Worm (Caenorhabditis elegans): ENCODE data around the gene maa-1.
A peak's percentile ranks its signal among the peaks of the same experiment; 100 is the strongest.

maa-1 gene

ce11 chrIII:11866127-11866526 lies 43.8 kb upstream of the maa-1 start:
- TF ChIP-seq lin-39 (tag; optimal IDR thresholded peaks at IDR 0.05) = no peak
- TF ChIP-seq nhr-20 (tag; optimal IDR thresholded peaks at IDR 0.05) = no peak
- TF ChIP-seq lin-14 (GFP tag; optimal IDR thresholded peaks at IDR 0.05) = no peak
- TF ChIP-seq fkh-4 (tag; optimal IDR thresholded peaks at IDR 0.05; ENCODE audit: borderline replicate concordance) = no peak
- no peak for TF ChIP-seq unc-62 (GFP tag; optimal IDR thresholded peaks at IDR 0.05)
- TF ChIP-seq mef-2 (tag; optimal IDR thresholded peaks at IDR 0.05) = no peak

ce11 chrIII:11862149-11862548 lies 39.8 kb upstream of the maa-1 start, which contains the start of gene Y56A3A.2:
Gene Y56A3A.2 (minus strand): TSS chrIII:11862249.
- TF ChIP-seq swsn-7 (tag; optimal IDR thresholded peaks at IDR 0.05) (no peak), lin-14 (GFP tag; optimal IDR thresholded peaks at IDR 0.05) (no peak), unc-130 (tag; optimal IDR thresholded peaks at IDR 0.05) (no peak), Y116A8C.19 (tag; optimal IDR thresholded peaks at IDR 0.05; ENCODE audit: borderline replicate concordance) (no peak), elt-3 (tag; optimal IDR thresholded peaks at IDR 0.05) (no peak), blmp-1 (tag; optimal IDR thresholded peaks at IDR 0.05) (no peak), zip-4 (GFP tag; optimal IDR thresholded peaks at IDR 0.05) (no peak), aha-1 (tag; optimal IDR thresholded peaks at IDR 0.05) (no peak), mef-2 (tag; optimal IDR thresholded peaks at IDR 0.05) (no peak), ets-5 (GFP tag; IDR thresholded peaks at IDR 0.05) (no peak), C16A3.4 (tag; optimal IDR thresholded peaks at IDR 0.05) (no peak)

DNA sequence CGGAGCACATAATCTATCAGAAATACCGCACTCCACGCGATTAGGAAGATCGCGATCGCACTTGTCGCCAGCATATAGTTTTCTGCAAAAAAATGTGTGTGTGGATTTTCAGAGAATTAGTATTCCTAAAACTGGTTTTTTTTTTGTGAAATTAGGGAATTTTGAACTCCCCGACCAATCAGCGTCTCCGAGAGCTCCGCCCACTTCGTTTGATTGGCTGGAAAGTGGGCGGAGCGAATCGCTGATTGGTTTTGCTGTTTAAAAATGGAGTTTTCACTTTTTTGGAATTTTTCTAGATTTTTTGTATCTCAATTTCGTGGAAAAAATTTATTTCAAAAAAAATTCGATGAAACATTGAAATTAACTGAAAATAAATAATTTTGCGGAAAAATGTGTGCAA lies 38.8 kb upstream of the maa-1 start:
- no peak for TF ChIP-seq zip-4 (GFP tag; optimal IDR thresholded peaks at IDR 0.05)
- no peak for TF ChIP-seq efl-1 (optimal IDR thresholded peaks at IDR 0.05)
- peak in 1 of 2 experiments; percentile 68 for TF ChIP-seq efl-1 (GFP tag; optimal IDR thresholded peaks at IDR 0.05 in 1 of 2)

DNA sequence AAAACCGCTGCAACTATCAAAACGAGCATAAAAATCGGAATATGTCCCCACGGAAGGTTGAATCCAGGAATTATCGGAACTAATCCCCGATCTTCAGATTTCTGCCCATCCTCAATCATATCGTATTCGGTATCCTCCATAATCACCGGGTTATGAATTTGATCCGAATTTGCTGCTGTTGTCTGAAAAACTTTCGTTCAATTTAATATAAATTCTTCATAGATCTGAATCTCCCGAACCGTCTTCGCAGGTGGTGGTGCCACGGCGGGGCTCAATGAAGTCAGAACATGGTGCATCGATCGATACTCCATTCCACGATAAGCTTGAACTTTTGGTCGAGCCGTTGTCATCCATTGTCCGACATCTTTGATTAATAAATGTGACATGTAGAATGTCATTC lies 34.5 kb upstream of the maa-1 start:
- TF ChIP-seq fkh-10 (GFP tag; optimal IDR thresholded peaks at IDR 0.05) = no peak
- TF ChIP-seq efl-1 (optimal IDR thresholded peaks at IDR 0.05) = no peak
- TF ChIP-seq efl-1 (GFP tag; optimal IDR thresholded peaks at IDR 0.05 in 1 of 2) = peak in 1 of 2 experiments; percentile 91

DNA sequence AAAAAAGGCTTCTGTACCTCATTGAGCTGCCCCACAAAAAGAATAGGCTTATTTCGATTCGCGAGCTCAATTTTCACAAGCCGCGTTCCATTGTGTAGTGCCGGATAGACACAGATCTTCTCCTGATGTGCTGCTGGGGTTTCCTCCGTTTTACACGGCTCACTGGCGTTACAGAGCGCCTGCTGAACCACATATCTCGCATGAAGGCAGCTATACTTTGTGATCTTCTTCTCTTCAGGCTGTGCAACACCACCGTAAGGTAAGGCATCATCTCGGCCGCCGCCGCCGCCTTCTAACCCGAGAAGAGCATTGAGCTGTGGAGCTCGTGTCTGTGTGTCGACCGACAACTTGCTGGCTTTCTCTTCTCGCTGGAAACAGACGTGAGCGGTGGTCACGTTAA lies 31.2 kb upstream of the maa-1 start:
- no peak for TF ChIP-seq sup-37 (GFP tag; optimal IDR thresholded peaks at IDR 0.05)
- no peak for TF ChIP-seq jun-1 (tag; optimal IDR thresholded peaks at IDR 0.05)
- TF ChIP-seq lin-13 (GFP tag; optimal IDR thresholded peaks at IDR 0.05) = no peak
- TF ChIP-seq nhr-28 (tag; optimal IDR thresholded peaks at IDR 0.05) = no peak
- no peak for TF ChIP-seq nhr-47 (tag; optimal IDR thresholded peaks at IDR 0.05)
- TF ChIP-seq grh-1 (GFP tag; IDR thresholded peaks at IDR 0.05) = no peak
- TF ChIP-seq unc-98 (GFP tag; IDR thresholded peaks at IDR 0.05) = no peak

DNA sequence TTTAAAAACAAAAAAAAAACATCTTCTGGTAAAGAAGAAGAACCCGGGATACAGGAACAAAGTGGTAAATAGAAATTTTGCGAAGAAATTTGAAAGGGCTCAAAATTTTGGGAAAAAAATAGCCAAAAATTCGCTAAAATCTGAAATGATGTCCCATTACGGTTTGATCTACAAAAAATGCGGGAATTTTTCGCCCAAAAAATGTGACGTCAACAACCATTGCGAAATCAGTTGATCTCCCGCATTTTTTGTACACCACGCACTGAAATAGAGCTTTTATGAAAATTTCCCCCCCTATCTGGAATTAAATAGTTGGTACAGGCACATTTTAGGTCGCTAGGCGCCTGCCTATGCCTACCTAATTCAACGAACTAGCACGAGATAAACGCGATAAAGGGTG lies 27.3 kb upstream of the maa-1 start:
- TF ChIP-seq nhr-90 (tag; optimal IDR thresholded peaks at IDR 0.05; ENCODE audit: poor library complexity) (no peak), nhr-237 (tag; optimal IDR thresholded peaks at IDR 0.05) (no peak), ets-5 (GFP tag; IDR thresholded peaks at IDR 0.05) (no peak), F16B12.6 (tag; optimal IDR thresholded peaks at IDR 0.05) (no peak), alr-1 (tag; optimal IDR thresholded peaks at IDR 0.05; ENCODE audit: borderline replicate concordance) (no peak), nhr-85 (tag) (no peak), efl-1 (optimal IDR thresholded peaks at IDR 0.05) (no peak), efl-1 (GFP tag; optimal IDR thresholded peaks at IDR 0.05 in 1 of 2) (no peak), tlp-1 (tag; optimal IDR thresholded peaks at IDR 0.05) (no peak), elt-2 (tag; optimal IDR thresholded peaks at IDR 0.05) (no peak), fkh-8 (tag; optimal IDR thresholded peaks at IDR 0.05) (no peak), nhr-11 (tag; optimal IDR thresholded peaks at IDR 0.05) (no peak)

All from whole organism, L1 larva.